Worm (Caenorhabditis elegans): Measurements from ENCODE around the gene cest-17.
A peak's percentile ranks its signal among the peaks of the same experiment; 100 is the strongest.

Gene cest-17

ce11 chrV:8251075-8251474, 47.9 kb downstream of the cest-17 start:
- TF ChIP-seq unc-120 (tag; optimal IDR thresholded peaks at IDR 0.05; ENCODE audit: poor library complexity, severe bottlenecking) = no peak
- no peak for TF ChIP-seq mls-2 (tag; optimal IDR thresholded peaks at IDR 0.05)
- no peak for TF ChIP-seq sem-2 (GFP tag; optimal IDR thresholded peaks at IDR 0.05)

DNA sequence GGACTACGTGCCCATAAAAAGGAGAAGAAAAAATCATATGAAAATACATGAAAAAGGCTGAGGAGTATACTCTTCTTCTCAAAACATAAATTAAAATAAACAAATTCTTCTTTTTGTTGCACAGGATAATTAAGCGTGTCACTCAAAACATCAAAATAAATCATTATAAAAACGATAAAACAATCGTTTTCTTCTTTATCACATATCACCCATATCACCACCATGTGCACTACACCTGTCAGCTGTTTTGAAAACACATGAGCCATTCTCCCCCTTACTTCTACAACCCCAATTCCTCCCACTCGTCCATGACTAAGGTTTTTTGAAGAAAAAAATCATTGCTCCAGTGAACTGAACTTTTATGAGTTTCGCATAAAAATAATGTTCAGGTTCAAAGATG, 49.4 kb downstream of the cest-17 start:
- TF ChIP-seq hlh-1 (tag; optimal IDR thresholded peaks at IDR 0.05) = peak; percentile 15
- TF ChIP-seq mab-5 (tag; optimal IDR thresholded peaks at IDR 0.05) = peak; percentile 53
- TF ChIP-seq unc-62 (GFP tag; optimal IDR thresholded peaks at IDR 0.05) = peak; percentile 84
- TF ChIP-seq mep-1 (tag; optimal IDR thresholded peaks at IDR 0.05) = no peak

ce11 chrV:8253946-8254345, 50.8 kb downstream of the cest-17 start:
- TF ChIP-seq ces-1 (GFP tag; optimal IDR thresholded peaks at IDR 0.05) (peak; percentile 99), elt-3 (tag; optimal IDR thresholded peaks at IDR 0.05) (no peak), ceh-39 (tag; optimal IDR thresholded peaks at IDR 0.05) (no peak)

DNA sequence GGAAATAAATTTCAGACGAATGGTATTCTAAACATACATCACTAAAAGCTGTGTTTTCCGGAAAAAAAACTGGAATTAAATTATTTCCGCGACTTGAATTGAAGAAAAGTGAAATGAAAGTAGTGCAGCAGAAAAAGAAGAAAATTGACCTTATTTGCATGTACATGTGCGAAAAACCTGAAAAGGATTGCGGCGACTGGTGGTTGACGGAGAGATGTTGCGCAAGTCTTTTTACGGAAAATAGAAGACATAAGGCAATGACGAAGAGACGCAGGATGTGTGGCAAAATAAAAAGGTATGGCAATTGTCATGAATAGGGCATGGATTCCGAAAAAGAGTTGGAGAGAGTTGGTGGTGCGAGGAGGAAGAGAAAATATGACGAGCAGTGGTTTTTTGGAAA, 51.8 kb downstream of the cest-17 start:
- peak; percentile 50 for TF ChIP-seq blmp-1 (tag; optimal IDR thresholded peaks at IDR 0.05)
- peak; percentile 74 for TF ChIP-seq zip-8 (tag; optimal IDR thresholded peaks at IDR 0.05)
- TF ChIP-seq flh-1 (GFP tag; optimal IDR thresholded peaks at IDR 0.05) = no peak
